Worm (Caenorhabditis elegans) whole organism, late embryonic: ENCODE measurements around the gene B0244.9.

Source experiments
- ceh-6 ChIP-seq: fragments of 200-800 bp; sonication (Bioruptor generic); optimal IDR thresholded peaks from 2 replicates; lab custom pipeline; 2018; ENCODE audit warnings: mild to moderate bottlenecking, missing genetic modification characterization, missing compliant biosample characterization
- dve-1 ChIP-seq: sonication (generic microtip); optimal IDR thresholded peaks from 2 replicates; lab custom pipeline; 2017; ENCODE audit warnings: antibody characterized with exemption, mild to moderate bottlenecking, missing genetic modification characterization, missing compliant biosample characterization
- eyg-1 ChIP-seq: sonication (generic microtip); optimal IDR thresholded peaks from 2 replicates; lab custom pipeline; 2016; ENCODE audit warnings: missing genotype, missing genetic modification characterization, missing compliant biosample characterization

- TF ChIP-seq ceh-6 (no peak), dve-1 (tag; lab: Kevin White, UChicago) (no peak), eyg-1 (tag; lab: Kevin White, UChicago) (no peak)
Measured at ce11 chrIII:5730041-5730440, 789 bp downstream of the B0244.9 start.
